Fruit fly (Drosophila melanogaster) whole organism, embryonic: Measurements from ENCODE around the gene Ufl1.

Experiments used
- CG3281 ChIP-seq: fragments of 200-800 bp; sonication (Bioruptor generic); optimal IDR thresholded peaks from 3 replicates; lab custom pipeline; 2017; ENCODE audit warnings: missing biosample characterization, mild to moderate bottlenecking, missing genetic modification characterization
- Gug ChIP-seq: fragments of 200-800 bp; sonication (Bioruptor generic); IDR thresholded peaks from 4 replicates; pipeline ENCODE4 v1.3.6; 2022; ENCODE audit warnings: missing biosample characterization, missing genetic modification characterization
- Hr39 ChIP-seq: fragments of >200 bp; optimal IDR thresholded peaks from 2 replicates; lab custom pipeline; 2017
- Ravus ChIP-seq: fragments of 200-800 bp; sonication (Bioruptor generic); IDR thresholded peaks from 2 replicates; pipeline ENCODE4 v1.3.6; 2022; ENCODE audit warnings: missing biosample characterization, missing genetic modification characterization
- stwl ChIP-seq: fragments of 200-800 bp; sonication (Bioruptor generic); optimal IDR thresholded peaks from 3 replicates; lab custom pipeline; 2018; ENCODE audit warnings: missing biosample characterization, mild to moderate bottlenecking, missing genetic modification characterization, moderate library complexity
- twi ChIP-seq: fragments of 200-800 bp; optimal IDR thresholded peaks from 2 replicates; lab custom pipeline; 2019; ENCODE audit warnings: missing biosample characterization, mild to moderate bottlenecking, missing genetic modification characterization, moderate library complexity

DNA sequence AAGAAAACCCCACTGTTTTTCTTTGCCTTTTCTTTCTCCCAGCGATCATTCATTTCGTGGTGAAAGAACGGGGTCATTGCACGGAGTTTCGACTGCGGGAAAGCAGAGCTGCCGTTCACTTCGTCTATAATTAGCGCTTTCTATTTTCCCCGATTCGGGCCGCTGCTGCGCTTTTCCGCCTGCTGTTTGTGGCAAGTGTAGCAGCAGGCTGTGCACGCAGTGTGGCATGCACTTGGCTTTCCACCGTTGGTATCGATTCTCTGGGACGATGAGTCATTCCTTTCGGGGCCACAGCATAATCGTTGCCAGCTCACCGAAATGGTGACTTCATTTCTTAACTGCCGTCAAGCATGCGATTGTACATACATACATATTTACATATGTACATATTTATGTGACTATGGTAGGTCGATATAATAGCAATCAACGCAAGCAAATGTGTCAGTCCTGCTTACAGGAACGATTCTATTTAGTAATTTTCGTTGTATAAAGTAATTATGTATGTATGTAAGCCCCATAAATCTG, 14.6 kb upstream of the Ufl1 start:
- TF ChIP-seq Hr39 (no peak), CG3281 (GFP tag; lab: Kevin White, UChicago) (no peak), twi (tag; lab: Kevin White, UChicago) (no peak), Ravus (GFP tag; lab: Robert Waterston, UW) (no peak), Gug (GFP tag; lab: Robert Waterston, UW) (no peak), stwl (tag; lab: Kevin White, UChicago) (no peak)
